Fruit fly (Drosophila melanogaster): Measurements from ENCODE around the gene by.
A peak's percentile ranks its signal among the peaks of the same experiment; 100 is the strongest.

DNA sequence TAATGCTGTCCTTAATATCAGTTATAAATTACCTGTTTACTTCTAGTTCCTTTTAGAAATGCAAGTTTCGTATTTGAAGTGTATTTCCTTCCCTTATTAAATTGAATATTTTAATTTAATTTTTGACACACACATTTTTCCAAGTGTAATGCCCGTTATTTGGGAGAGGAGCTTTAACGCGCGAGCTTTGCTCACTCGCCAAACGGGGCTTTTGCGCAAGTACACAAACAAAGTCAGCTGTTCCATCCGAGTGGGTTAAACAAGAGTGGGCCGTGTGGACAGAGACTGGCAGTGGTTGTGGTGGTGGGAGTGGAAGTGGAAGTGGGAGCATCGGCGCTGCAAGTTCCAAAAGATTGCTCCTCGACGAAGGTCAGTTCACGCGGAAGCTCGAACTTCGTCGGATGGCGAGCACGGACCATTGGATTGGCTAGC lies 48.3 kb upstream of the by start, which contains the start of gene CG8301:
- TF ChIP-seq chn (GFP tag; optimal IDR thresholded peaks at IDR 0.05): no peak
- no peak for TF ChIP-seq Vsx1 (GFP tag; optimal IDR thresholded peaks at IDR 0.05)
- TF ChIP-seq C15 (GFP tag; IDR thresholded peaks at IDR 0.05): no peak
- no peak for TF ChIP-seq ash1 (GFP tag; optimal IDR thresholded peaks at IDR 0.05)
- peak; percentile 8 for TF ChIP-seq Bteb2 (GFP tag; optimal IDR thresholded peaks at IDR 0.05)
